Fruit fly (Drosophila melanogaster): ENCODE results near the gene dj.

The dj gene

dm6 chr3R:7105503-7106164 is 46.5 kb downstream of the dj start (continued):
- TF ChIP-seq onecut (GFP tag; IDR thresholded peaks at IDR 0.05) (peak; percentile 43; the same call in 1 of the 2 replicates), CG4707 (GFP tag; optimal IDR thresholded peaks at IDR 0.05) (no peak), pum (GFP tag; optimal IDR thresholded peaks at IDR 0.05) (no peak), Hr78 (GFP tag; optimal IDR thresholded peaks at IDR 0.05) (no peak), da (GFP tag; optimal IDR thresholded peaks at IDR 0.05) (peak; percentile 30), Bdp1 (GFP tag; optimal IDR thresholded peaks at IDR 0.05) (no peak), HLH4C (GFP tag; IDR thresholded peaks at IDR 0.05; ENCODE audit: partially characterized antibody) (no peak), Gug (GFP tag; IDR thresholded peaks at IDR 0.05) (no peak), peb (GFP tag; IDR thresholded peaks at IDR 0.05) (no peak), cad (GFP tag; optimal IDR thresholded peaks at IDR 0.05) (peak; percentile 49), CG14965 (GFP tag; optimal IDR thresholded peaks at IDR 0.05; ENCODE audit: borderline replicate concordance) (no peak), CG6175 (GFP tag; IDR thresholded peaks at IDR 0.05) (no peak), CG16813 (GFP tag; IDR thresholded peaks at IDR 0.05; ENCODE audit: partially characterized antibody) (no peak), Awh (GFP tag; IDR thresholded peaks at IDR 0.05) (no peak), eyg (GFP tag; optimal IDR thresholded peaks at IDR 0.05) (no peak), crol (GFP tag; IDR thresholded peaks at IDR 0.05) (peak; percentile 62; the same call in 1 of the 2 replicates), Opbp (GFP tag; IDR thresholded peaks at IDR 0.05; ENCODE audit: partially characterized antibody) (no peak), D (optimal IDR thresholded peaks at IDR 0.05) (peak; percentile 94), D (GFP tag; optimal IDR thresholded peaks at IDR 0.05) (no peak), p53 (GFP tag; optimal IDR thresholded peaks at IDR 0.05) (no peak), knrl (GFP tag; IDR thresholded peaks at IDR 0.05; ENCODE audit: partially characterized antibody) (no peak), CG2199 (GFP tag; IDR thresholded peaks at IDR 0.05) (peak; percentile 85), kni (GFP tag; optimal IDR thresholded peaks at IDR 0.05) (peak; percentile 50), twi (tag; optimal IDR thresholded peaks at IDR 0.05) (peak; percentile 93), CG30020 (tag; optimal IDR thresholded peaks at IDR 0.05) (no peak), slbo (GFP tag; IDR thresholded peaks at IDR 0.05) (no peak), Jarid2 (GFP tag; optimal IDR thresholded peaks at IDR 0.05) (no peak), CG18764 (GFP tag; optimal IDR thresholded peaks at IDR 0.05) (no peak), CG17361 (GFP tag; IDR thresholded peaks at IDR 0.05) (no peak), Doc3 (GFP tag; IDR thresholded peaks at IDR 0.05; ENCODE audit: partially characterized antibody) (no peak), CG30403 (GFP tag; optimal IDR thresholded peaks at IDR 0.05) (no peak), btn (GFP tag; optimal IDR thresholded peaks at IDR 0.05) (no peak), CG4424 (GFP tag; optimal IDR thresholded peaks at IDR 0.05) (no peak), Dad (GFP tag; optimal IDR thresholded peaks at IDR 0.05) (no peak), H15 (GFP tag; IDR thresholded peaks at IDR 0.05) (no peak), sc (optimal IDR thresholded peaks at IDR 0.05) (no peak), sc (GFP tag; optimal IDR thresholded peaks at IDR 0.05) (no peak), CG9932 (GFP tag; IDR thresholded peaks at IDR 0.05) (no peak), CG13287 (GFP tag; IDR thresholded peaks at IDR 0.05; ENCODE audit: partially characterized antibody) (no peak), CG7839 (tag; optimal IDR thresholded peaks at IDR 0.05) (no peak), jumu (GFP tag; optimal IDR thresholded peaks at IDR 0.05) (no peak), CG43689 (GFP tag; IDR thresholded peaks at IDR 0.05) (no peak), Elba2 (GFP tag; optimal IDR thresholded peaks at IDR 0.05) (peak; percentile 18)
